Fruit fly (Drosophila melanogaster): Measurements from ENCODE around the gene Osi1.

- no peak for TF ChIP-seq CG6765 (GFP tag; optimal IDR thresholded peaks at IDR 0.05)
- TF ChIP-seq prd (optimal IDR thresholded peaks at IDR 0.05), result no peak
- TF ChIP-seq prd (GFP tag; IDR thresholded peaks at IDR 0.05), result no peak
- TF ChIP-seq Hr78 (GFP tag; optimal IDR thresholded peaks at IDR 0.05), result no peak
- TF ChIP-seq stc (GFP tag; IDR thresholded peaks at IDR 0.05), result no peak
- no peak for TF ChIP-seq jigr1 (GFP tag; IDR thresholded peaks at IDR 0.05)
- TF ChIP-seq PHDP (tag; optimal IDR thresholded peaks at IDR 0.05), result no peak
Measured at dm6 chr3R:6199717-6200116, 26.4 kb downstream of the Osi1 start.
